Worm (Caenorhabditis elegans): ENCODE measurements around the gene irg-2.

The irg-2 gene

DNA sequence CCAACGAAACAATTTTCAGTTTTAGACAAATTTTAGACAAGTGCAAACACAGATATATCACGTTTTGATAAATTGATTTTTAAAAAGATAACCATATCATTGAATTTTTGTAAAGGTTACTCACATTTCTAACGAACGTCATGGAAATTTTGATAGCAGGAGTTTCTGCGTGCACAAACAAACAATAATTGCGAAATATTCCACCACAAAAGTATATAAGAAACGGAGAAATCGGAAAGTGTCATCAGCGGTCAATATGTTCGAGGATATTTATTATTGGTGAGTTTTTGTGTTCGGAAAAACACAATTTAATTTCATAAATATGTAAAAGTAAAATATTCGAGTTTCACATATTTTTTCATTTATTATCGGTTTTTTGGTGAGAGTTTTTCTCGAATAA is 7.7 kb upstream of the irg-2 start, which contains the start of gene C49G7.7:
TSS of gene C49G7.7 (plus strand) at position 174 of the 400 bp plus-strand sequence.
- TF ChIP-seq tra-4 (tag; optimal IDR thresholded peaks at IDR 0.05): no peak
- no peak for TF ChIP-seq hmg-4 (GFP tag; optimal IDR thresholded peaks at IDR 0.05)
- TF ChIP-seq hnd-1 (tag; optimal IDR thresholded peaks at IDR 0.05): no peak
- TF ChIP-seq ama-1 (optimal IDR thresholded peaks at IDR 0.05): no peak
- no peak for TF ChIP-seq ceh-36 (tag; optimal IDR thresholded peaks at IDR 0.05)
- no peak for TF ChIP-seq tbx-37 (GFP tag; conservative IDR thresholded peaks at IDR 0.05)
- TF ChIP-seq scrt-1 (GFP tag; IDR thresholded peaks at IDR 0.05): no peak
- no peak for TF ChIP-seq sea-1 (GFP tag; conservative IDR thresholded peaks at IDR 0.05)
- TF ChIP-seq tbx-11 (GFP tag; IDR thresholded peaks at IDR 0.05): no peak
- TF ChIP-seq B0310.2 (tag; optimal IDR thresholded peaks at IDR 0.05): no peak
- no peak for TF ChIP-seq ceh-13 (GFP tag; optimal IDR thresholded peaks at IDR 0.05)
- TF ChIP-seq ets-7 (tag; optimal IDR thresholded peaks at IDR 0.05): no peak
- no peak for TF ChIP-seq F13C5.2 (tag; optimal IDR thresholded peaks at IDR 0.05)
- TF ChIP-seq flt-1 (GFP tag; IDR thresholded peaks at IDR 0.05): no peak
- no peak for TF ChIP-seq pes-1 (GFP tag; IDR thresholded peaks at IDR 0.05)
- no peak for TF ChIP-seq hmbx-1 (tag; optimal IDR thresholded peaks at IDR 0.05)
- no peak for TF ChIP-seq aly-1 (tag; optimal IDR thresholded peaks at IDR 0.05)

DNA sequence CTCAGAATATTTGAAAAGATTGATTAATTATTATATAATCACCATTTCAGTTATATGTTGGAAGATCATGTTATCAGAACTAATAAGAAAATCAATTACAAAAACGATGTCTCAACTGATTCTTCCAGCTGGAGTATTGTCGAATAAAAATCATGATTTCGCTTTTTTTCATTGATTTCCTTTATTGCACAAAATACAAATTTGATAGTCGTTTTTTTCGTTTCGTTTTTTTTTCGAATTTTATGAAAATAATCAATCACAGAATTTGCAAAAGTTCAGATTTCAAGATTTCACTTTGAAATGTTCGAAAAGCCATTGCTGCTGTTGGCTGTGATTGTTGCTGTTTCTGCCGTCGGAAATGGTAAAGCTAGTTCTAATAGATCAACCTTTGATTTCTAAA is 6.2 kb upstream of the irg-2 start, which contains the start of gene C49G7.13:
TSS of gene C49G7.13 (plus strand) at position 301 of the 400 bp plus-strand sequence.
- TF ChIP-seq flt-1 (GFP tag; IDR thresholded peaks at IDR 0.05) (no peak), hmbx-1 (tag; optimal IDR thresholded peaks at IDR 0.05) (no peak), tra-4 (tag; optimal IDR thresholded peaks at IDR 0.05) (no peak), hmg-4 (GFP tag; optimal IDR thresholded peaks at IDR 0.05) (no peak), B0310.2 (tag; optimal IDR thresholded peaks at IDR 0.05) (no peak), hnd-1 (tag; optimal IDR thresholded peaks at IDR 0.05) (no peak), tbx-37 (GFP tag; conservative IDR thresholded peaks at IDR 0.05) (no peak), sea-1 (GFP tag; conservative IDR thresholded peaks at IDR 0.05) (no peak), aly-1 (tag; optimal IDR thresholded peaks at IDR 0.05) (no peak), ceh-36 (tag; optimal IDR thresholded peaks at IDR 0.05) (no peak), pes-1 (GFP tag; IDR thresholded peaks at IDR 0.05) (no peak), tbx-11 (GFP tag; IDR thresholded peaks at IDR 0.05) (no peak), scrt-1 (GFP tag; IDR thresholded peaks at IDR 0.05) (no peak), ets-7 (tag; optimal IDR thresholded peaks at IDR 0.05) (no peak), ama-1 (optimal IDR thresholded peaks at IDR 0.05) (no peak), F13C5.2 (tag; optimal IDR thresholded peaks at IDR 0.05) (no peak), ceh-13 (GFP tag; optimal IDR thresholded peaks at IDR 0.05) (no peak)

DNA sequence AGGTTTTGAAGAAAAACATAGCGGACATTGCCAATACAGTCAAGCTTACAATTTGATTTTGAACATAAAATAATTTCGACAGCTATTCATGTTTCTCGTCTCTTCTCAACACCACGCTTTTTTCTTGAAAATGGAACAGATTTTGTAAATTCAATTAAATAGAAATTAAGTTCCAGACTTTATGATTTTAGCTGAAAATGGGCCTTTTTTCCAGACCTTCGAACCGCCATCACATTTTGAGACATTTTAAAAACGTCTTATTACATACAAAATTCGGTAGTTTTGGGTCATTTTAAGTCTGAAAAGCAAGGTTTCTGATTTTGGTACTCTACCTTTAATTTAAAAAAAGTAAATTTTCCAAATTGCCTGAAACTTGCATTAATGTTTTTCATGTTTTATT is 3.9 kb upstream of the irg-2 start, which contains the start of gene C49G7.12:
TSS of gene C49G7.12 (plus strand) at position 301 of the 400 bp plus-strand sequence.
- TF ChIP-seq hmbx-1 (tag; optimal IDR thresholded peaks at IDR 0.05): no peak
- TF ChIP-seq F13C5.2 (tag; optimal IDR thresholded peaks at IDR 0.05): no peak
- TF ChIP-seq flt-1 (GFP tag; IDR thresholded peaks at IDR 0.05): no peak
- no peak for TF ChIP-seq aly-1 (tag; optimal IDR thresholded peaks at IDR 0.05)
- no peak for TF ChIP-seq hnd-1 (tag; optimal IDR thresholded peaks at IDR 0.05)
- no peak for TF ChIP-seq tra-4 (tag; optimal IDR thresholded peaks at IDR 0.05)
- no peak for TF ChIP-seq pes-1 (GFP tag; IDR thresholded peaks at IDR 0.05)
- TF ChIP-seq tbx-37 (GFP tag; conservative IDR thresholded peaks at IDR 0.05): no peak
- no peak for TF ChIP-seq ceh-36 (tag; optimal IDR thresholded peaks at IDR 0.05)
- TF ChIP-seq hmg-4 (GFP tag; optimal IDR thresholded peaks at IDR 0.05): no peak

ce11 chrV:4038557-4038956 is 3.4 kb upstream of the irg-2 start:
- no peak for TF ChIP-seq hnd-1 (tag; optimal IDR thresholded peaks at IDR 0.05)
- TF ChIP-seq sea-1 (GFP tag; conservative IDR thresholded peaks at IDR 0.05): no peak
- no peak for TF ChIP-seq F13C5.2 (tag; optimal IDR thresholded peaks at IDR 0.05)
- TF ChIP-seq ama-1 (optimal IDR thresholded peaks at IDR 0.05): no peak
- no peak for TF ChIP-seq ceh-36 (tag; optimal IDR thresholded peaks at IDR 0.05)
- TF ChIP-seq tbx-11 (GFP tag; IDR thresholded peaks at IDR 0.05): no peak
- no peak for TF ChIP-seq hmbx-1 (tag; optimal IDR thresholded peaks at IDR 0.05)

ce11 chrV:4043632-4044031 is 1.7 kb downstream of the irg-2 start, which contains the start of gene phat-3:
phat-3 (plus strand) TSS chrV:4043932.
- TF ChIP-seq flt-1 (GFP tag; IDR thresholded peaks at IDR 0.05): no peak
- TF ChIP-seq aly-1 (tag; optimal IDR thresholded peaks at IDR 0.05): no peak
- TF ChIP-seq ama-1 (optimal IDR thresholded peaks at IDR 0.05): no peak
- no peak for TF ChIP-seq hmg-4 (GFP tag; optimal IDR thresholded peaks at IDR 0.05)
- TF ChIP-seq sea-1 (GFP tag; conservative IDR thresholded peaks at IDR 0.05): no peak
- no peak for TF ChIP-seq hmbx-1 (tag; optimal IDR thresholded peaks at IDR 0.05)
- no peak for TF ChIP-seq ets-7 (tag; optimal IDR thresholded peaks at IDR 0.05)
- no peak for TF ChIP-seq tra-4 (tag; optimal IDR thresholded peaks at IDR 0.05)
- no peak for TF ChIP-seq F13C5.2 (tag; optimal IDR thresholded peaks at IDR 0.05)
- TF ChIP-seq ceh-13 (GFP tag; optimal IDR thresholded peaks at IDR 0.05): no peak
- TF ChIP-seq hnd-1 (tag; optimal IDR thresholded peaks at IDR 0.05): no peak
- no peak for TF ChIP-seq tbx-11 (GFP tag; IDR thresholded peaks at IDR 0.05)
- no peak for TF ChIP-seq scrt-1 (GFP tag; IDR thresholded peaks at IDR 0.05)
- TF ChIP-seq B0310.2 (tag; optimal IDR thresholded peaks at IDR 0.05): no peak

ce11 chrV:4046122-4046521 is 4.1 kb downstream of the irg-2 start, which contains the start of gene phat-7:
phat-7 (plus strand) TSS chrV:4046422.
- TF ChIP-seq tra-4 (tag; optimal IDR thresholded peaks at IDR 0.05): no peak

- TF ChIP-seq aly-1 (tag; optimal IDR thresholded peaks at IDR 0.05) (no peak), ets-7 (tag; optimal IDR thresholded peaks at IDR 0.05) (no peak), ama-1 (optimal IDR thresholded peaks at IDR 0.05) (no peak), ceh-36 (tag; optimal IDR thresholded peaks at IDR 0.05) (no peak), pes-1 (GFP tag; IDR thresholded peaks at IDR 0.05) (no peak), tbx-11 (GFP tag; IDR thresholded peaks at IDR 0.05) (no peak), sea-1 (GFP tag; conservative IDR thresholded peaks at IDR 0.05) (no peak), tbx-37 (GFP tag; conservative IDR thresholded peaks at IDR 0.05) (no peak), ceh-13 (GFP tag; optimal IDR thresholded peaks at IDR 0.05) (no peak), flt-1 (GFP tag; IDR thresholded peaks at IDR 0.05) (no peak), hmbx-1 (tag; optimal IDR thresholded peaks at IDR 0.05) (no peak), hnd-1 (tag; optimal IDR thresholded peaks at IDR 0.05) (no peak), F13C5.2 (tag; optimal IDR thresholded peaks at IDR 0.05) (no peak), hmg-4 (GFP tag; optimal IDR thresholded peaks at IDR 0.05) (no peak), B0310.2 (tag; optimal IDR thresholded peaks at IDR 0.05) (no peak), scrt-1 (GFP tag; IDR thresholded peaks at IDR 0.05) (no peak), tra-4 (tag; optimal IDR thresholded peaks at IDR 0.05) (no peak)
Measured at ce11 chrV:4047541-4047940, 5.6 kb downstream of the irg-2 start, which contains the start of gene srh-169. srh-169 (plus strand) TSS chrV:4047841.

Data from whole organism, early embryonic.